Fruit fly (Drosophila melanogaster) whole organism, embryonic: Measurements from ENCODE around the gene CG8379.
A peak's percentile ranks its signal among the peaks of the same experiment; 100 is the strongest.

ENCODE experiments used
- ATbp ChIP-seq: fragments of 200-800 bp; sonication (Bioruptor generic); optimal IDR thresholded peaks from 2 replicates; lab custom pipeline; 2017; ENCODE audit warnings: missing biosample characterization, mild to moderate bottlenecking, missing genetic modification characterization, missing genetic modification reagents
- Aef1 ChIP-seq: fragments of 200-800 bp; sonication (Bioruptor generic); IDR thresholded peaks from 3 replicates; pipeline ENCODE4 v1.3.6; 2022; ENCODE audit warnings: missing biosample characterization, missing genetic modification characterization
- Atf-2 ChIP-seq: fragments of 200-800 bp; sonication (Bioruptor generic); optimal IDR thresholded peaks from 2 replicates; lab custom pipeline; 2016; ENCODE audit warnings: missing biosample characterization, missing genetic modification characterization
- Bdp1 ChIP-seq: fragments of 200-800 bp; sonication (Bioruptor generic); optimal IDR thresholded peaks from 3 replicates; lab custom pipeline; 2016; ENCODE audit warnings: missing biosample characterization, missing genetic modification characterization
- CG10462 ChIP-seq: fragments of 200-800 bp; sonication (Bioruptor generic); optimal IDR thresholded peaks from 2 replicates; lab custom pipeline; 2016; ENCODE audit warnings: missing biosample characterization, missing genetic modification characterization
- CG11085 ChIP-seq: fragments of 200-800 bp; sonication (Bioruptor generic); IDR thresholded peaks from 2 replicates; pipeline ENCODE4 v1.3.6; 2022; ENCODE audit warnings: missing biosample characterization, missing genetic modification characterization
- CG12155 ChIP-seq: fragments of 200-800 bp; sonication (Bioruptor generic); optimal IDR thresholded peaks from 3 replicates; lab custom pipeline; 2016; ENCODE audit warnings: missing biosample characterization, missing genetic modification characterization
- CG1233 ChIP-seq: fragments of 200-800 bp; sonication (Bioruptor generic); optimal IDR thresholded peaks from 4 replicates; lab custom pipeline; 2018; ENCODE audit warnings: missing biosample characterization, mild to moderate bottlenecking, missing genetic modification characterization
- CG13424 ChIP-seq: fragments of 200-800 bp; sonication (Bioruptor generic); optimal IDR thresholded peaks from 2 replicates; lab custom pipeline; 2019; ENCODE audit warnings: missing biosample characterization, mild to moderate bottlenecking, missing genetic modification characterization, moderate library complexity
- CG13624 ChIP-seq: fragments of 200-800 bp; sonication (Bioruptor generic); optimal IDR thresholded peaks from 2 replicates; lab custom pipeline; 2016; ENCODE audit warnings: missing biosample characterization, missing genetic modification characterization
- CG13775 ChIP-seq: fragments of 200-800 bp; sonication (Bioruptor generic); optimal IDR thresholded peaks from 3 replicates; lab custom pipeline; 2017; ENCODE audit warnings: missing biosample characterization, mild to moderate bottlenecking, missing genetic modification characterization
- CG14050 ChIP-seq: fragments of 200-800 bp; sonication (Bioruptor generic); IDR thresholded peaks from 3 replicates; pipeline ENCODE4 v1.3.6; 2022; ENCODE audit warnings: missing biosample characterization, missing genetic modification characterization
- CG15269 ChIP-seq: fragments of 200-800 bp; sonication (Bioruptor generic); optimal IDR thresholded peaks from 2 replicates; lab custom pipeline; 2018; ENCODE audit warnings: missing biosample characterization, mild to moderate bottlenecking, missing genetic modification characterization, moderate library complexity
- CG16863 ChIP-seq: fragments of 200-800 bp; sonication (Bioruptor generic); optimal IDR thresholded peaks from 3 replicates; lab custom pipeline; 2016; ENCODE audit warnings: missing biosample characterization, missing genetic modification characterization
- CG18011 ChIP-seq: fragments of 200-800 bp; sonication (Bioruptor generic); optimal IDR thresholded peaks from 2 replicates; lab custom pipeline; 2017; ENCODE audit warnings: missing biosample characterization, missing genetic modification characterization, mild to moderate bottlenecking, moderate library complexity, missing genotype
- CG2712 ChIP-seq: fragments of 200-800 bp; optimal IDR thresholded peaks from 3 replicates; lab custom pipeline; 2019; ENCODE audit warnings: missing biosample characterization, mild to moderate bottlenecking, missing genetic modification characterization, moderate library complexity
- CG30431 ChIP-seq: fragments of 200-800 bp; sonication (Bioruptor generic); optimal IDR thresholded peaks from 2 replicates; lab custom pipeline; 2017; ENCODE audit warnings: missing biosample characterization, missing genetic modification characterization
- CG3838 ChIP-seq: fragments of 200-800 bp; sonication (Bioruptor generic); optimal IDR thresholded peaks from 3 replicates; lab custom pipeline; 2016; ENCODE audit warnings: missing biosample characterization, missing genetic modification characterization
- CG3995 ChIP-seq: fragments of 200-800 bp; sonication (Bioruptor generic); optimal IDR thresholded peaks from 3 replicates; lab custom pipeline; 2016; ENCODE audit warnings: missing biosample characterization, missing genetic modification characterization
- CG4854 ChIP-seq: fragments of 200-800 bp; sonication (Bioruptor generic); optimal IDR thresholded peaks from 2 replicates; lab custom pipeline; 2016; ENCODE audit warnings: missing biosample characterization, missing genetic modification characterization, inconsistent platforms
- CG7271 ChIP-seq: fragments of 200-800 bp; sonication (Bioruptor generic); optimal IDR thresholded peaks from 2 replicates; lab custom pipeline; 2018; ENCODE audit warnings: missing biosample characterization, mild to moderate bottlenecking, missing genetic modification characterization, moderate library complexity
- CG7987 ChIP-seq: fragments of 200-800 bp; sonication (Bioruptor generic); optimal IDR thresholded peaks from 2 replicates; lab custom pipeline; 2018; ENCODE audit warnings: missing biosample characterization, mild to moderate bottlenecking, missing genetic modification characterization, moderate library complexity
- CG8359 ChIP-seq: fragments of 200-800 bp; sonication (Bioruptor generic); optimal IDR thresholded peaks from 2 replicates; lab custom pipeline; 2017; ENCODE audit warnings: missing biosample characterization, mild to moderate bottlenecking, missing genetic modification characterization, borderline replicate concordance
- CG8388 ChIP-seq: fragments of 200-800 bp; sonication (Bioruptor generic); optimal IDR thresholded peaks from 2 replicates; lab custom pipeline; 2019; ENCODE audit warnings: missing biosample characterization, mild to moderate bottlenecking, missing genetic modification characterization, moderate library complexity
- CG9876 ChIP-seq: fragments of 200-800 bp; sonication (Bioruptor generic); optimal IDR thresholded peaks from 2 replicates; lab custom pipeline; 2016; ENCODE audit warnings: missing biosample characterization, missing genetic modification characterization
- Dip3 ChIP-seq: fragments of 200-800 bp; sonication (Bioruptor generic); optimal IDR thresholded peaks from 3 replicates; lab custom pipeline; 2016; ENCODE audit warnings: missing biosample characterization, missing genetic modification characterization
- GATAe ChIP-seq: fragments of 200-800 bp; sonication (Bioruptor generic); conservative IDR thresholded peaks from 2 replicates; pipeline ENCODE4 v1.3.6; 2022; ENCODE audit warnings: missing biosample characterization, missing genetic modification characterization
- Gug ChIP-seq: fragments of 200-800 bp; sonication (Bioruptor generic); IDR thresholded peaks from 4 replicates; pipeline ENCODE4 v1.3.6; 2022; ENCODE audit warnings: missing biosample characterization, missing genetic modification characterization
- Meics ChIP-seq: fragments of 200-800 bp; sonication (Bioruptor generic); optimal IDR thresholded peaks from 2 replicates; lab custom pipeline; 2017; ENCODE audit warnings: missing biosample characterization, mild to moderate bottlenecking, missing genetic modification characterization
- NK7.1 ChIP-seq: fragments of 200-800 bp; sonication (Bioruptor generic); optimal IDR thresholded peaks from 3 replicates; lab custom pipeline; 2016; ENCODE audit warnings: missing biosample characterization, missing genetic modification characterization
- Oli ChIP-seq: fragments of 200-800 bp; sonication (Bioruptor generic); optimal IDR thresholded peaks from 2 replicates; lab custom pipeline; 2018; ENCODE audit warnings: missing biosample characterization, mild to moderate bottlenecking, missing genetic modification characterization, moderate library complexity
- Six4 ChIP-seq: fragments of 200-800 bp; sonication (Bioruptor generic); optimal IDR thresholded peaks from 2 replicates; lab custom pipeline; 2016; ENCODE audit warnings: missing biosample characterization, missing genetic modification characterization
- Sry-β ChIP-seq: fragments of 200-800 bp; sonication (Bioruptor generic); optimal IDR thresholded peaks from 2 replicates; lab custom pipeline; 2018; ENCODE audit warnings: missing biosample characterization, mild to moderate bottlenecking, missing genetic modification characterization, moderate library complexity
- TFAM ChIP-seq: fragments of 200-800 bp; sonication (Bioruptor generic); optimal IDR thresholded peaks from 2 replicates; lab custom pipeline; 2017; ENCODE audit warnings: missing biosample characterization, missing genetic modification characterization, inconsistent platforms
- Trl ChIP-seq, 3 experiments: fragments of >200 bp in 2 of 3; fragments of 200-800 bp in 1 of 3; sonication (Bioruptor generic) in 1 of 3; optimal IDR thresholded peaks; 2 replicates in 1 of 3; 3 replicates in 2 of 3; lab custom pipeline; 2016 to 2017; ENCODE audit warnings: missing biosample characterization in 1 of 3, missing genetic modification characterization in 1 of 3
- Xbp1 ChIP-seq: fragments of 200-800 bp; sonication (Bioruptor generic); optimal IDR thresholded peaks from 3 replicates; lab custom pipeline; 2016; ENCODE audit warnings: missing biosample characterization, mild to moderate bottlenecking, missing genetic modification characterization
- al ChIP-seq: fragments of 200-800 bp; sonication (Bioruptor generic); IDR thresholded peaks from 2 replicates; pipeline ENCODE4 v1.3.6; 2022; ENCODE audit warnings: missing biosample characterization, missing genetic modification characterization
- ash1 ChIP-seq: fragments of 200-800 bp; sonication (Bioruptor generic); optimal IDR thresholded peaks from 2 replicates; lab custom pipeline; 2018; ENCODE audit warnings: missing biosample characterization, mild to moderate bottlenecking, missing genetic modification characterization
- bigmax ChIP-seq: fragments of 200-800 bp; sonication (Bioruptor generic); optimal IDR thresholded peaks from 2 replicates; lab custom pipeline; 2018; ENCODE audit warnings: missing biosample characterization, mild to moderate bottlenecking, missing genetic modification characterization
- crp ChIP-seq, 2 experiments: fragments of 200-800 bp; sonication (Bioruptor generic); optimal IDR thresholded peaks; 2 replicates in 1 of 2; 3 replicates in 1 of 2; lab custom pipeline; 2017; ENCODE audit warnings: missing biosample characterization in 2 of 2, missing genetic modification characterization in 2 of 2, mild to moderate bottlenecking in 1 of 2, moderate library complexity in 1 of 2
- hkb ChIP-seq, 2 experiments: fragments of 200-800 bp in 1 of 2; fragments of >200 bp in 1 of 2; sonication (Bioruptor generic) in 1 of 2; IDR thresholded peaks in 1 of 2; optimal IDR thresholded peaks in 1 of 2; 2 replicates each; pipeline versions ENCODE4 v1.3.6 to Lab custom; 2017 to 2022; ENCODE audit warnings: missing biosample characterization in 1 of 2, missing genetic modification characterization in 1 of 2
- pfk ChIP-seq: fragments of 200-800 bp; sonication (Bioruptor generic); optimal IDR thresholded peaks from 2 replicates; lab custom pipeline; 2018; ENCODE audit warnings: missing biosample characterization, mild to moderate bottlenecking, missing genetic modification characterization, moderate library complexity
- scrt ChIP-seq: fragments of 200-800 bp; sonication (Bioruptor generic); optimal IDR thresholded peaks from 2 replicates; lab custom pipeline; 2018; ENCODE audit warnings: missing biosample characterization, mild to moderate bottlenecking, missing genetic modification characterization, moderate library complexity
- sob ChIP-seq: fragments of 200-800 bp; sonication (Bioruptor generic); IDR thresholded peaks from 2 replicates; pipeline ENCODE4 v1.3.6; 2022; ENCODE audit warnings: missing biosample characterization, missing genetic modification characterization
- sr ChIP-seq: fragments of 200-800 bp; sonication (Bioruptor generic); IDR thresholded peaks from 3 replicates; pipeline ENCODE4 v1.3.6; 2022; ENCODE audit warnings: missing biosample characterization, missing genetic modification characterization
- tna ChIP-seq: fragments of 200-800 bp; sonication (Bioruptor generic); IDR thresholded peaks from 2 replicates; pipeline ENCODE4 v1.3.6; 2022; ENCODE audit warnings: missing biosample characterization, missing genetic modification characterization; ENCODE audit not compliant: partially characterized antibody
- unc-4 ChIP-seq: fragments of 200-800 bp; sonication (Bioruptor generic); IDR thresholded peaks from 2 replicates; pipeline ENCODE4 v1.3.6; 2022; ENCODE audit warnings: missing biosample characterization, missing genetic modification characterization; ENCODE audit not compliant: partially characterized antibody
- wdn ChIP-seq: fragments of 200-800 bp; sonication (Bioruptor generic); IDR thresholded peaks from 2 replicates; pipeline ENCODE4 v1.3.6; 2022; ENCODE audit warnings: missing biosample characterization, missing genetic modification characterization

CG8379 gene

dm6 chr3R:8846154-8846648, 22.0 kb downstream of the CG8379 start (continued):
- peak; percentile 89 for TF ChIP-seq CG7987 (GFP tag; lab: Kevin White, UChicago)
- no peak for TF ChIP-seq Aef1 (GFP tag; lab: Robert Waterston, UW)
- no peak for TF ChIP-seq GATAe (GFP tag; lab: Robert Waterston, UW)
- TF ChIP-seq pfk (GFP tag; lab: Kevin White, UChicago): peak; percentile 64
- peak; percentile 63 for TF ChIP-seq CG7271 (tag; lab: Kevin White, UChicago)
- TF ChIP-seq CG15269 (tag; lab: Kevin White, UChicago): peak; percentile 58
- TF ChIP-seq CG10462 (GFP tag; lab: Kevin White, UChicago): no peak
- TF ChIP-seq CG2712: peak; percentile 58
- no peak for TF ChIP-seq bigmax (GFP tag; lab: Kevin White, UChicago)
- TF ChIP-seq TFAM: no peak
- peak; percentile 66 for TF ChIP-seq CG1233 (GFP tag; lab: Kevin White, UChicago)
- TF ChIP-seq Sry-β (GFP tag; lab: Kevin White, UChicago): no peak
- peak; percentile 15 for TF ChIP-seq CG8388 (GFP tag; lab: Kevin White, UChicago)
- TF ChIP-seq CG3838 (GFP tag; lab: Kevin White, UChicago): no peak
- peak; percentile 4; the same call in 1 of the 3 replicates for TF ChIP-seq sr (GFP tag; lab: Robert Waterston, UW)
- TF ChIP-seq Oli (tag; lab: Kevin White, UChicago): no peak
- TF ChIP-seq al: no peak
- no peak for TF ChIP-seq CG9876 (GFP tag; lab: Kevin White, UChicago)
- peak; percentile 70 for TF ChIP-seq Meics (GFP tag; lab: Kevin White, UChicago)
- TF ChIP-seq ash1: peak; percentile 89
- TF ChIP-seq CG8359 (GFP tag; lab: Kevin White, UChicago): peak; percentile 16
- peak; percentile 21 for TF ChIP-seq NK7.1 (GFP tag; lab: Kevin White, UChicago)
- no peak for TF ChIP-seq Atf-2 (GFP tag; lab: Kevin White, UChicago)
- no peak for TF ChIP-seq Gug (GFP tag; lab: Robert Waterston, UW)
- TF ChIP-seq CG30431 (GFP tag; lab: Kevin White, UChicago): no peak
- TF ChIP-seq ATbp (GFP tag; lab: Kevin White, UChicago): peak; percentile 60
- TF ChIP-seq unc-4 (GFP tag; lab: Robert Waterston, UW): peak; percentile 42; the same call in 1 of the 2 replicates
- no peak for TF ChIP-seq hkb (optimal IDR thresholded peaks at IDR 0.05; lab: Kevin White, UChicago)
- TF ChIP-seq hkb (GFP tag; IDR thresholded peaks at IDR 0.05; lab: Robert Waterston, UW): peak; percentile 81
- peak; percentile 8 for TF ChIP-seq CG13775 (GFP tag; lab: Kevin White, UChicago)
- TF ChIP-seq Dip3 (GFP tag; lab: Kevin White, UChicago): no peak
- TF ChIP-seq CG13624 (GFP tag; lab: Kevin White, UChicago): peak; percentile 47
- peak; percentile 55; the same call in 1 of the 2 replicates for TF ChIP-seq tna (GFP tag; lab: Robert Waterston, UW)
- TF ChIP-seq CG4854: peak; percentile 34
- no peak for TF ChIP-seq CG11085
- TF ChIP-seq Xbp1 (GFP tag; lab: Kevin White, UChicago): peak; percentile 16
- TF ChIP-seq CG13424 (tag; lab: Kevin White, UChicago): peak; percentile 35
- TF ChIP-seq sob (GFP tag; lab: Robert Waterston, UW): peak; percentile 70; the same call in 1 of the 2 replicates
- peak; percentile 41 for TF ChIP-seq Bdp1 (GFP tag; lab: Kevin White, UChicago)
- TF ChIP-seq CG12155 (GFP tag; lab: Kevin White, UChicago): peak; percentile 65
- peak; percentile 50 for TF ChIP-seq CG16863
- no peak for TF ChIP-seq crp (GFP tag; optimal IDR thresholded peaks at IDR 0.05; lab: Kevin White, UChicago)
- no peak for TF ChIP-seq wdn
- TF ChIP-seq scrt (GFP tag; lab: Kevin White, UChicago): peak; percentile 57
- no peak for TF ChIP-seq CG14050 (GFP tag; lab: Robert Waterston, UW)
- TF ChIP-seq CG3995 (GFP tag; lab: Kevin White, UChicago): no peak
- peak; percentile 53 for TF ChIP-seq CG18011
- TF ChIP-seq Trl (optimal IDR thresholded peaks at IDR 0.05; lab: Kevin White, UChicago): peak in 1 of 2 experiments; percentile 28
- TF ChIP-seq Trl (GFP tag; optimal IDR thresholded peaks at IDR 0.05; lab: Kevin White, UChicago): peak; percentile 39
- TF ChIP-seq Six4 (GFP tag; lab: Kevin White, UChicago): no peak
